Fruit fly (Drosophila melanogaster): Measurements from ENCODE around the gene Best1.
A peak's percentile ranks its signal among the peaks of the same experiment; 100 is the strongest.

Best1 gene

dm6 chr3R:10135011-10135410, 35.3 kb downstream of the Best1 start:
- no peak for TF ChIP-seq Sin3A (optimal IDR thresholded peaks at IDR 0.05)
- no peak for TF ChIP-seq fu2 (GFP tag; optimal IDR thresholded peaks at IDR 0.05)
- no peak for TF ChIP-seq Lim3 (GFP tag; IDR thresholded peaks at IDR 0.05)
- no peak for TF ChIP-seq trem (tag; optimal IDR thresholded peaks at IDR 0.05)
- no peak for TF ChIP-seq bcd (GFP tag; optimal IDR thresholded peaks at IDR 0.05)
- no peak for TF ChIP-seq CG14050 (GFP tag; IDR thresholded peaks at IDR 0.05)
- TF ChIP-seq CG34224 (GFP tag; IDR thresholded peaks at IDR 0.05; ENCODE audit: partially characterized antibody), result no peak
- no peak for TF ChIP-seq cwo (GFP tag; optimal IDR thresholded peaks at IDR 0.05)
- no peak for TF ChIP-seq Rx (GFP tag; IDR thresholded peaks at IDR 0.05)
- no peak for TF ChIP-seq CG30403 (GFP tag; optimal IDR thresholded peaks at IDR 0.05)
- no peak for TF ChIP-seq CG12769 (tag; optimal IDR thresholded peaks at IDR 0.05)
- TF ChIP-seq CG13287 (GFP tag; IDR thresholded peaks at IDR 0.05; ENCODE audit: partially characterized antibody), result no peak
- 0 out of 3 replicates have a peak, but pooled peaks have one; percentile 1 for TF ChIP-seq z (GFP tag; IDR thresholded peaks at IDR 0.05)
- TF ChIP-seq CG10565 (GFP tag; optimal IDR thresholded peaks at IDR 0.05), result no peak
- 0 out of 3 replicates have a peak, but pooled peaks have one; percentile 19 for TF ChIP-seq Optix (GFP tag; IDR thresholded peaks at IDR 0.05)
- no peak for TF ChIP-seq CG13624 (GFP tag; optimal IDR thresholded peaks at IDR 0.05)
- no peak for TF ChIP-seq oc (tag; optimal IDR thresholded peaks at IDR 0.05)
- 0 out of 3 replicates have a peak, but pooled peaks have one; percentile 32 for TF ChIP-seq CG7357 (GFP tag; IDR thresholded peaks at IDR 0.05)
- no peak for TF ChIP-seq Hsf (GFP tag; optimal IDR thresholded peaks at IDR 0.05)
- 0 out of 2 replicates have a peak, but pooled peaks have one; percentile 14 for TF ChIP-seq Bgb (GFP tag; IDR thresholded peaks at IDR 0.05; ENCODE audit: partially characterized antibody)
- no peak for TF ChIP-seq CG12391 (tag; optimal IDR thresholded peaks at IDR 0.05)
- TF ChIP-seq esg (GFP tag; conservative IDR thresholded peaks at IDR 0.05), result no peak
- TF ChIP-seq CG13775 (GFP tag; optimal IDR thresholded peaks at IDR 0.05), result no peak
- TF ChIP-seq jigr1 (GFP tag; IDR thresholded peaks at IDR 0.05), result no peak
- TF ChIP-seq Pdp1 (GFP tag; optimal IDR thresholded peaks at IDR 0.05), result peak in 1 of 2 experiments; percentile 52
- TF ChIP-seq rib (GFP tag; IDR thresholded peaks at IDR 0.05), result 0 out of 2 replicates have a peak, but pooled peaks have one; percentile 53
- TF ChIP-seq CG10543 (GFP tag; optimal IDR thresholded peaks at IDR 0.05), result peak; percentile 24
- TF ChIP-seq repo (GFP tag; optimal IDR thresholded peaks at IDR 0.05), result no peak
- no peak for TF ChIP-seq lab (GFP tag; optimal IDR thresholded peaks at IDR 0.05)
- no peak for TF ChIP-seq fd3F (GFP tag; optimal IDR thresholded peaks at IDR 0.05)
- no peak for TF ChIP-seq ash1 (GFP tag; optimal IDR thresholded peaks at IDR 0.05)
- no peak for TF ChIP-seq Atf6 (GFP tag; IDR thresholded peaks at IDR 0.05)
- no peak for TF ChIP-seq Opbp (GFP tag; IDR thresholded peaks at IDR 0.05; ENCODE audit: partially characterized antibody)
- TF ChIP-seq CG2129 (GFP tag; IDR thresholded peaks at IDR 0.05; ENCODE audit: partially characterized antibody), result no peak
- TF ChIP-seq so (GFP tag; IDR thresholded peaks at IDR 0.05), result 0 out of 3 replicates have a peak, but pooled peaks have one; percentile 25
- peak; percentile 33; the same call in 1 of the 2 replicates for TF ChIP-seq crol (GFP tag; IDR thresholded peaks at IDR 0.05)
- peak; percentile 16; the same call in 1 of the 2 replicates for TF ChIP-seq sisA (GFP tag; IDR thresholded peaks at IDR 0.05)
- TF ChIP-seq HmgZ (tag; optimal IDR thresholded peaks at IDR 0.05), result no peak
- TF ChIP-seq B-H1 (GFP tag; IDR thresholded peaks at IDR 0.05), result no peak
- TF ChIP-seq CG11723 (GFP tag; optimal IDR thresholded peaks at IDR 0.05), result no peak
- no peak for TF ChIP-seq CG2116 (GFP tag; optimal IDR thresholded peaks at IDR 0.05)
- no peak for TF ChIP-seq CG17359 (tag; optimal IDR thresholded peaks at IDR 0.05)
- no peak for TF ChIP-seq Dad (GFP tag; optimal IDR thresholded peaks at IDR 0.05)
- no peak for TF ChIP-seq CG1529 (GFP tag; optimal IDR thresholded peaks at IDR 0.05)
- no peak for TF ChIP-seq CG10274 (GFP tag; optimal IDR thresholded peaks at IDR 0.05)
- 0 out of 4 replicates have a peak, but pooled peaks have one; percentile 42 for TF ChIP-seq chinmo (GFP tag; IDR thresholded peaks at IDR 0.05; ENCODE audit: partially characterized antibody)
- no peak for TF ChIP-seq CG32532 (GFP tag; IDR thresholded peaks at IDR 0.05)
- no peak for TF ChIP-seq sqz (GFP tag; optimal IDR thresholded peaks at IDR 0.05)
- no peak for TF ChIP-seq CG4617 (GFP tag; optimal IDR thresholded peaks at IDR 0.05; ENCODE audit: borderline replicate concordance)
- peak; percentile 16 for TF ChIP-seq CG5180 (GFP tag; optimal IDR thresholded peaks at IDR 0.05)
